Worm (Caenorhabditis elegans): ENCODE measurements around the gene lev-8.

- no peak for TF ChIP-seq nhr-237 (tag; optimal IDR thresholded peaks at IDR 0.05)
- no peak for TF ChIP-seq fkh-10 (GFP tag; optimal IDR thresholded peaks at IDR 0.05)
- TF ChIP-seq ceh-82 (tag; optimal IDR thresholded peaks at IDR 0.05) = no peak
- TF ChIP-seq nhr-77 (tag; optimal IDR thresholded peaks at IDR 0.05) = no peak
- no peak for TF ChIP-seq nhr-12 (tag; optimal IDR thresholded peaks at IDR 0.05)
- no peak for TF ChIP-seq elt-1 (tag; optimal IDR thresholded peaks at IDR 0.05)
These were observed 49.5 kb upstream of the lev-8 start, which contains the start of gene ccdc-149 for ce11 chrX:11511231-11511630.

All from whole organism, L3 larva.